Fruit fly (Drosophila melanogaster): ENCODE results near the gene p.

p gene

DNA sequence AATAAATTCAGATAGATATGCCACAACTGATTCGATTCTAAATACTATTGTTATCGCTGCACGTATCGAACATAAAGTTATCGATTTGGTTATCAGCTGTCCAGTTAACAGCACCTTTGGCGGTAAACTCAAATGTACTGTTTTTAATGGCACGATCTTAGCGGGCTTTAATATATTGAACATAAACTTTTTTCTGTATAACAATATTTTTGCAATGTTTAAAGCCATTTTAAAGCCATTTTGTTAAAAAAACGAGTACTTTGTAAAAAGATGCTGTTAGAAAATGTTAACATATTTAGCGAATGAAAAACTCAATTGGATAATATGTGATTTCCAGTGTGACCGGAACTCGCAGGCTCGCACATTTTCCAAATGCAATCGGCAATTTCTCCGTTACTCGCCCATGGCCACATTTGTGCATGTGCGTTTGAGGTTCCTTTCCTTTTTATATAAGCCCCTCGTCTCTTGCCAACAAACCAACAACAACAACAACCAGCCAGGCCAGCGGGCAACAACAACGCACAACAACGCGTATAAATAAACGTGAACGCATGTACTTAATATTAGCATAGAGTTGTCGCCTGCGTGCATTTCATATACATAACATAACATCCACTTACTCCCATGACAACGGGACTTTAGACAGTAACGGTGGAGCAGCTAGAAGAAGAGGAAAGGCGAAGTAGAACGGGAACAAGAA is 45.5 kb upstream of the p start, which contains the start of gene TMEM216 (continued):
- TF ChIP-seq Doc3 (GFP tag; IDR thresholded peaks at IDR 0.05; ENCODE audit: partially characterized antibody) (no peak; the same call in 2 of the 3 replicates), CG6175 (GFP tag; IDR thresholded peaks at IDR 0.05) (no peak), Atf-2 (GFP tag; optimal IDR thresholded peaks at IDR 0.05) (no peak), CG1792 (GFP tag; optimal IDR thresholded peaks at IDR 0.05) (no peak), wdn (GFP tag; IDR thresholded peaks at IDR 0.05) (no peak), abd-A (tag; optimal IDR thresholded peaks at IDR 0.05) (no peak), psq (GFP tag; optimal IDR thresholded peaks at IDR 0.05) (no peak), CG8944 (GFP tag; optimal IDR thresholded peaks at IDR 0.05) (no peak), Atf6 (GFP tag; IDR thresholded peaks at IDR 0.05) (no peak), CG11696 (GFP tag; IDR thresholded peaks at IDR 0.05) (no peak), CG13287 (GFP tag; IDR thresholded peaks at IDR 0.05; ENCODE audit: partially characterized antibody) (peak; percentile 73), shn (GFP tag; optimal IDR thresholded peaks at IDR 0.05) (no peak), salm (tag; optimal IDR thresholded peaks at IDR 0.05) (no peak), CG12769 (tag; optimal IDR thresholded peaks at IDR 0.05) (peak; percentile 33), peb (GFP tag; IDR thresholded peaks at IDR 0.05) (no peak), ken (GFP tag; IDR thresholded peaks at IDR 0.05) (no peak), crc (GFP tag; optimal IDR thresholded peaks at IDR 0.05) (no peak), CG14441 (GFP tag; IDR thresholded peaks at IDR 0.05) (no peak), ems (GFP tag; optimal IDR thresholded peaks at IDR 0.05) (no peak), Blimp-1 (GFP tag; optimal IDR thresholded peaks at IDR 0.05) (no peak), sob (GFP tag; IDR thresholded peaks at IDR 0.05) (no peak), CG31388 (GFP tag; optimal IDR thresholded peaks at IDR 0.05) (no peak), CG18262 (tag; optimal IDR thresholded peaks at IDR 0.05) (no peak), her (GFP tag; optimal IDR thresholded peaks at IDR 0.05) (no peak), CG31441 (GFP tag; IDR thresholded peaks at IDR 0.05) (no peak), CG17802 (tag; optimal IDR thresholded peaks at IDR 0.05) (no peak), repo (GFP tag; optimal IDR thresholded peaks at IDR 0.05) (no peak), CG10267 (tag; optimal IDR thresholded peaks at IDR 0.05) (peak; percentile 52), CG13296 (GFP tag; optimal IDR thresholded peaks at IDR 0.05) (no peak), eve (GFP tag; optimal IDR thresholded peaks at IDR 0.05) (no peak), CG33557 (GFP tag; optimal IDR thresholded peaks at IDR 0.05) (no peak), CG7987 (GFP tag; optimal IDR thresholded peaks at IDR 0.05) (peak; percentile 16), pzg (GFP tag; optimal IDR thresholded peaks at IDR 0.05) (peak; percentile 82), CG6689 (GFP tag; IDR thresholded peaks at IDR 0.05) (no peak), al (GFP tag; IDR thresholded peaks at IDR 0.05) (no peak), CG12071 (GFP tag; optimal IDR thresholded peaks at IDR 0.05) (no peak), Hey (tag; optimal IDR thresholded peaks at IDR 0.05) (no peak), grn (GFP tag; optimal IDR thresholded peaks at IDR 0.05) (no peak), Eip74EF (GFP tag; optimal IDR thresholded peaks at IDR 0.05) (no peak), CG17186 (GFP tag; optimal IDR thresholded peaks at IDR 0.05) (peak; percentile 29), CG14860 (GFP tag; IDR thresholded peaks at IDR 0.05; ENCODE audit: partially characterized antibody) (no peak; the same call in 2 of the 3 replicates), luna (GFP tag; optimal IDR thresholded peaks at IDR 0.05) (no peak), CG34376 (GFP tag; optimal IDR thresholded peaks at IDR 0.05) (no peak), D (optimal IDR thresholded peaks at IDR 0.05) (no peak), D (GFP tag; optimal IDR thresholded peaks at IDR 0.05) (no peak), Six4 (GFP tag; optimal IDR thresholded peaks at IDR 0.05) (no peak), Fer2 (tag; optimal IDR thresholded peaks at IDR 0.05) (no peak), dm (GFP tag; optimal IDR thresholded peaks at IDR 0.05) (peak; percentile 76), odd (GFP tag; optimal IDR thresholded peaks at IDR 0.05) (no peak), dati (GFP tag; IDR thresholded peaks at IDR 0.05) (no peak), Nf-YA (GFP tag; IDR thresholded peaks at IDR 0.05) (no peak)

All from whole organism, embryonic.